Fruit fly (Drosophila melanogaster) whole organism, embryonic: ENCODE results near the gene CG17738.
A peak's percentile ranks its signal among the peaks of the same experiment; 100 is the strongest.

ENCODE experiments used
- Bdp1 ChIP-seq: fragments of 200-800 bp; sonication (Bioruptor generic); optimal IDR thresholded peaks from 3 replicates; lab custom pipeline; 2016; ENCODE audit warnings: missing biosample characterization, missing genetic modification characterization
- CG1024 ChIP-seq: fragments of 200-800 bp; sonication (Bioruptor generic); IDR thresholded peaks from 2 replicates; pipeline ENCODE4 v1.3.6; 2022; ENCODE audit warnings: missing biosample characterization, missing genetic modification characterization
- CG10543 ChIP-seq: fragments of 200-800 bp; sonication (Bioruptor generic); optimal IDR thresholded peaks from 3 replicates; lab custom pipeline; 2017; ENCODE audit warnings: missing biosample characterization, mild to moderate bottlenecking, missing genetic modification characterization, moderate library complexity
- CG11247 ChIP-seq: fragments of 200-800 bp; sonication (Bioruptor generic); IDR thresholded peaks from 2 replicates; pipeline ENCODE4 v1.3.6; 2022; ENCODE audit warnings: missing biosample characterization, missing genetic modification characterization
- CG11560 ChIP-seq: fragments of 200-800 bp; sonication (Bioruptor generic); IDR thresholded peaks from 3 replicates; pipeline ENCODE4 v1.3.6; 2022; ENCODE audit warnings: missing biosample characterization, missing genetic modification characterization
- CG11696 ChIP-seq: fragments of 200-800 bp; sonication (Bioruptor generic); IDR thresholded peaks from 2 replicates; pipeline ENCODE4 v1.3.6; 2022; ENCODE audit warnings: missing biosample characterization, missing genetic modification characterization
- CG12391 ChIP-seq: fragments of 200-800 bp; sonication (Bioruptor generic); optimal IDR thresholded peaks from 3 replicates; lab custom pipeline; 2018; ENCODE audit warnings: missing biosample characterization, mild to moderate bottlenecking, missing genetic modification characterization, moderate library complexity
- CG12942 ChIP-seq: fragments of 200-800 bp; sonication (Bioruptor generic); optimal IDR thresholded peaks from 3 replicates; lab custom pipeline; 2016; ENCODE audit warnings: missing biosample characterization, missing genetic modification characterization
- CG13296 ChIP-seq: fragments of 200-800 bp; sonication (Bioruptor generic); optimal IDR thresholded peaks from 3 replicates; lab custom pipeline; 2018; ENCODE audit warnings: missing biosample characterization, mild to moderate bottlenecking, missing genetic modification characterization
- CG13894 ChIP-seq: fragments of 200-800 bp; sonication (Bioruptor generic); optimal IDR thresholded peaks from 3 replicates; lab custom pipeline; 2018; ENCODE audit warnings: missing biosample characterization, mild to moderate bottlenecking, missing genetic modification characterization, moderate library complexity
- CG15479 ChIP-seq: fragments of 200-800 bp; sonication (Bioruptor generic); optimal IDR thresholded peaks from 3 replicates; lab custom pipeline; 2019; ENCODE audit warnings: missing biosample characterization, mild to moderate bottlenecking, missing genetic modification characterization, moderate library complexity
- CG15514 ChIP-seq: fragments of 200-800 bp; sonication (Bioruptor generic); optimal IDR thresholded peaks from 3 replicates; lab custom pipeline; 2017; ENCODE audit warnings: missing biosample characterization, missing genetic modification characterization, mild to moderate bottlenecking, moderate library complexity, missing genetic modification reagents
- CG1603 ChIP-seq: fragments of 200-800 bp; sonication (Bioruptor generic); optimal IDR thresholded peaks from 2 replicates; lab custom pipeline; 2019; ENCODE audit warnings: missing biosample characterization, mild to moderate bottlenecking, missing genetic modification characterization, moderate library complexity
- CG16813 ChIP-seq: fragments of 200-800 bp; sonication (Bioruptor generic); IDR thresholded peaks from 3 replicates; pipeline ENCODE4 v1.3.6; 2022; ENCODE audit warnings: missing biosample characterization, missing genetic modification characterization; ENCODE audit not compliant: partially characterized antibody
- CG18262 ChIP-seq: fragments of 200-800 bp; optimal IDR thresholded peaks from 3 replicates; lab custom pipeline; 2019; ENCODE audit warnings: missing biosample characterization, mild to moderate bottlenecking, missing genetic modification characterization, moderate library complexity
- CG31441 ChIP-seq: fragments of 200-800 bp; sonication (Bioruptor generic); IDR thresholded peaks from 2 replicates; pipeline ENCODE4 v1.3.6; 2022; ENCODE audit warnings: missing biosample characterization, missing genetic modification characterization
- CG4617 ChIP-seq: fragments of 200-800 bp; sonication (Bioruptor generic); optimal IDR thresholded peaks from 3 replicates; lab custom pipeline; 2016; ENCODE audit warnings: missing biosample characterization, missing genetic modification characterization, borderline replicate concordance
- CG8281 ChIP-seq: fragments of 200-800 bp; sonication (Bioruptor generic); optimal IDR thresholded peaks from 2 replicates; lab custom pipeline; 2018; ENCODE audit warnings: missing biosample characterization, mild to moderate bottlenecking, missing genetic modification characterization, moderate library complexity
- HLH4C ChIP-seq: fragments of 200-800 bp; sonication (Bioruptor generic); IDR thresholded peaks from 3 replicates; pipeline ENCODE4 v1.3.6; 2022; ENCODE audit warnings: missing biosample characterization, missing genetic modification characterization; ENCODE audit not compliant: partially characterized antibody
- Hey ChIP-seq: fragments of 200-800 bp; sonication (Bioruptor generic); optimal IDR thresholded peaks from 3 replicates; lab custom pipeline; 2018; ENCODE audit warnings: missing biosample characterization, mild to moderate bottlenecking, missing genetic modification characterization
- HmgD ChIP-seq: fragments of 200-800 bp; sonication (Bioruptor generic); optimal IDR thresholded peaks from 3 replicates; lab custom pipeline; 2016; ENCODE audit warnings: missing biosample characterization, missing genetic modification characterization
- Hmx ChIP-seq: fragments of 200-800 bp; sonication (Bioruptor generic); optimal IDR thresholded peaks from 2 replicates; lab custom pipeline; 2016; ENCODE audit warnings: missing biosample characterization, missing genetic modification characterization
- Jarid2 ChIP-seq: fragments of 200-800 bp; sonication (Bioruptor generic); optimal IDR thresholded peaks from 3 replicates; lab custom pipeline; 2017; ENCODE audit warnings: mild to moderate bottlenecking, missing biosample characterization, missing genetic modification reagents, missing genetic modification characterization
- MTF-1 ChIP-seq: fragments of 200-800 bp; sonication (Bioruptor generic); optimal IDR thresholded peaks from 2 replicates; lab custom pipeline; 2018; ENCODE audit warnings: missing biosample characterization, mild to moderate bottlenecking, missing genetic modification characterization, borderline replicate concordance
- NfI ChIP-seq: fragments of 200-800 bp; sonication (Bioruptor generic); optimal IDR thresholded peaks from 3 replicates; lab custom pipeline; 2018; ENCODE audit warnings: missing biosample characterization, mild to moderate bottlenecking, missing genetic modification characterization, moderate library complexity
- abd-A ChIP-seq: fragments of 200-800 bp; sonication (Bioruptor generic); optimal IDR thresholded peaks from 3 replicates; lab custom pipeline; 2019; ENCODE audit warnings: missing biosample characterization, mild to moderate bottlenecking, missing genetic modification characterization, moderate library complexity
- al ChIP-seq: fragments of 200-800 bp; sonication (Bioruptor generic); IDR thresholded peaks from 2 replicates; pipeline ENCODE4 v1.3.6; 2022; ENCODE audit warnings: missing biosample characterization, missing genetic modification characterization
- aop ChIP-seq: fragments of 200-800 bp; sonication (Bioruptor generic); IDR thresholded peaks from 2 replicates; pipeline ENCODE4 v1.3.6; 2022; ENCODE audit warnings: missing biosample characterization, missing genetic modification characterization
- bowl ChIP-seq: fragments of 200-800 bp; sonication (Bioruptor generic); IDR thresholded peaks from 2 replicates; pipeline ENCODE4 v1.3.6; 2022; ENCODE audit warnings: missing biosample characterization, missing genetic modification characterization
- caup ChIP-seq: fragments of 200-800 bp; sonication (Bioruptor generic); optimal IDR thresholded peaks from 3 replicates; lab custom pipeline; 2017; ENCODE audit warnings: missing biosample characterization, mild to moderate bottlenecking, missing genetic modification characterization, moderate library complexity; ENCODE audit not compliant: severe bottlenecking
- crc ChIP-seq: fragments of 200-800 bp; sonication (Bioruptor generic); optimal IDR thresholded peaks from 2 replicates; lab custom pipeline; 2016; ENCODE audit warnings: missing biosample characterization, missing genetic modification characterization
- fd3F ChIP-seq: fragments of 200-800 bp; sonication (Bioruptor generic); optimal IDR thresholded peaks from 2 replicates; lab custom pipeline; 2018; ENCODE audit warnings: missing biosample characterization, mild to moderate bottlenecking, missing genetic modification characterization, moderate library complexity
- gro ChIP-seq: fragments of 200-800 bp; sonication (Bioruptor generic); optimal IDR thresholded peaks from 2 replicates; lab custom pipeline; 2016; ENCODE audit warnings: missing biosample characterization, missing genetic modification characterization
- gsb-n ChIP-seq: fragments of 200-800 bp; sonication (Bioruptor generic); optimal IDR thresholded peaks from 3 replicates; lab custom pipeline; 2018; ENCODE audit warnings: missing biosample characterization, mild to moderate bottlenecking, missing genetic modification characterization
- hbn ChIP-seq: fragments of 200-800 bp; sonication (Bioruptor generic); IDR thresholded peaks from 2 replicates; pipeline ENCODE4 v1.3.6; 2022; ENCODE audit warnings: missing biosample characterization, missing genetic modification characterization; ENCODE audit not compliant: partially characterized antibody
- ind ChIP-seq: fragments of 200-800 bp; sonication (Bioruptor generic); optimal IDR thresholded peaks from 3 replicates; lab custom pipeline; 2016; ENCODE audit warnings: missing biosample characterization, missing genetic modification characterization
- odd ChIP-seq: fragments of 200-800 bp; sonication (Bioruptor generic); optimal IDR thresholded peaks from 2 replicates; lab custom pipeline; 2017; ENCODE audit warnings: missing biosample characterization, mild to moderate bottlenecking, missing genetic modification characterization
- org-1 ChIP-seq: fragments of 200-800 bp; sonication (Bioruptor generic); optimal IDR thresholded peaks from 2 replicates; lab custom pipeline; 2017; ENCODE audit warnings: missing biosample characterization, missing genetic modification characterization
- pho ChIP-seq: fragments of 200-800 bp; sonication (Bioruptor generic); optimal IDR thresholded peaks from 2 replicates; lab custom pipeline; 2016; ENCODE audit warnings: missing biosample characterization, missing genetic modification characterization
- pum ChIP-seq: fragments of 200-800 bp; sonication (Bioruptor generic); optimal IDR thresholded peaks from 2 replicates; lab custom pipeline; 2016; ENCODE audit warnings: missing biosample characterization, missing genetic modification characterization
- run ChIP-seq: fragments of 200-800 bp; sonication (Bioruptor generic); optimal IDR thresholded peaks from 3 replicates; lab custom pipeline; 2018; ENCODE audit warnings: missing biosample characterization, mild to moderate bottlenecking, missing genetic modification characterization
- sens-2 ChIP-seq: fragments of 200-800 bp; sonication (Bioruptor generic); IDR thresholded peaks from 2 replicates; pipeline ENCODE4 v1.3.6; 2022; ENCODE audit warnings: missing biosample characterization, missing genetic modification characterization
- sima ChIP-seq: fragments of 200-800 bp; sonication (Bioruptor generic); optimal IDR thresholded peaks from 2 replicates; lab custom pipeline; 2016; ENCODE audit warnings: missing biosample characterization, missing genetic modification characterization
- sna ChIP-seq: fragments of 200-800 bp; sonication (Bioruptor generic); IDR thresholded peaks from 2 replicates; pipeline ENCODE4 v1.3.6; 2022; ENCODE audit warnings: missing biosample characterization, missing genetic modification characterization; ENCODE audit not compliant: partially characterized antibody
- sr ChIP-seq: fragments of 200-800 bp; sonication (Bioruptor generic); IDR thresholded peaks from 3 replicates; pipeline ENCODE4 v1.3.6; 2022; ENCODE audit warnings: missing biosample characterization, missing genetic modification characterization
- tll ChIP-seq, 2 experiments: fragments of 200-800 bp in 1 of 2; fragments of >200 bp in 1 of 2; sonication (Bioruptor generic) in 1 of 2; optimal IDR thresholded peaks; 2 replicates each; lab custom pipeline; 2017 to 2019; ENCODE audit warnings: missing biosample characterization in 2 of 2, missing genetic modification characterization in 2 of 2, mild to moderate bottlenecking in 1 of 2, moderate library complexity in 1 of 2
- wdn ChIP-seq: fragments of 200-800 bp; sonication (Bioruptor generic); IDR thresholded peaks from 2 replicates; pipeline ENCODE4 v1.3.6; 2022; ENCODE audit warnings: missing biosample characterization, missing genetic modification characterization
- zfh2 ChIP-seq: fragments of 200-800 bp; sonication (Bioruptor generic); optimal IDR thresholded peaks from 2 replicates; lab custom pipeline; 2016; ENCODE audit warnings: missing biosample characterization, missing genetic modification characterization

CG17738 gene

dm6 chr3R:12221366-12221916 is 49.2 kb upstream of the CG17738 start, which contains the start of gene CG4860 (continued):
- peak; percentile 59 for TF ChIP-seq HmgD (GFP tag; lab: Kevin White, UChicago)
- peak; percentile 53; the same call in 1 of the 3 replicates for TF ChIP-seq sr (GFP tag; lab: Robert Waterston, UW)
- peak; percentile 80 for TF ChIP-seq CG12942 (GFP tag; lab: Kevin White, UChicago)
- TF ChIP-seq CG11247 = peak; percentile 88
- TF ChIP-seq Jarid2 = peak; percentile 38
- TF ChIP-seq pho (GFP tag; lab: Kevin White, UChicago) = peak; percentile 85
- peak; percentile 84 for TF ChIP-seq caup (GFP tag; lab: Kevin White, UChicago)
- peak; percentile 65 for TF ChIP-seq CG8281 (tag; lab: Kevin White, UChicago)
- peak; percentile 84 for TF ChIP-seq CG13296 (GFP tag; lab: Kevin White, UChicago)
- TF ChIP-seq sens-2 (GFP tag; lab: Robert Waterston, UW) = peak; percentile 62; the same call in 1 of the 2 replicates
- peak; percentile 89 for TF ChIP-seq al
- TF ChIP-seq CG15479 = no peak
- TF ChIP-seq CG31441 = peak; percentile 91
- TF ChIP-seq sna (GFP tag; lab: Robert Waterston, UW) = no peak
- TF ChIP-seq abd-A = no peak
- TF ChIP-seq CG16813 (GFP tag; lab: Robert Waterston, UW) = no peak
- no peak for TF ChIP-seq MTF-1 (GFP tag; lab: Kevin White, UChicago)
- peak; percentile 80 for TF ChIP-seq org-1 (GFP tag; lab: Kevin White, UChicago)
- peak; percentile 82 for TF ChIP-seq CG10543 (GFP tag; lab: Kevin White, UChicago)
- no peak for TF ChIP-seq Hey
- peak; percentile 80 for TF ChIP-seq Hmx
- TF ChIP-seq gsb-n (tag; lab: Kevin White, UChicago) = peak; percentile 81
- TF ChIP-seq wdn (GFP tag; lab: Robert Waterston, UW) = peak; percentile 46; the same call in 1 of the 2 replicates
- TF ChIP-seq CG11560 (tag; lab: Robert Waterston, UW) = peak; percentile 66; the same call in 2 of the 3 replicates
- TF ChIP-seq hbn (GFP tag; lab: Robert Waterston, UW) = no peak
- TF ChIP-seq ind (GFP tag; lab: Kevin White, UChicago) = peak; percentile 87
- peak; percentile 85 for TF ChIP-seq fd3F (GFP tag; lab: Kevin White, UChicago)
- TF ChIP-seq odd (GFP tag; lab: Kevin White, UChicago) = peak; percentile 81
- TF ChIP-seq CG18262 (tag; lab: Kevin White, UChicago) = no peak
- peak; percentile 24; the same call in 1 of the 2 replicates for TF ChIP-seq bowl
- TF ChIP-seq CG1024 (GFP tag; lab: Robert Waterston, UW) = peak; percentile 40; the same call in 1 of the 2 replicates
- peak; percentile 59 for TF ChIP-seq CG1603 (tag; lab: Kevin White, UChicago)
- peak; percentile 72 for TF ChIP-seq run (tag; lab: Kevin White, UChicago)
- peak; percentile 77 for TF ChIP-seq CG13894
- peak; percentile 89 for TF ChIP-seq CG12391 (tag; lab: Kevin White, UChicago)
- no peak for TF ChIP-seq gro (GFP tag; lab: Kevin White, UChicago)
- TF ChIP-seq Bdp1 = peak; percentile 65
- TF ChIP-seq CG15514 (GFP tag; lab: Kevin White, UChicago) = peak; percentile 71
- 0 out of 3 replicates have a peak, but pooled peaks have one; percentile 6 for TF ChIP-seq HLH4C
- TF ChIP-seq CG4617 (GFP tag; lab: Kevin White, UChicago) = peak; percentile 53
- TF ChIP-seq NfI (GFP tag; lab: Kevin White, UChicago) = peak; percentile 89
- no peak for TF ChIP-seq tll (GFP tag; optimal IDR thresholded peaks at IDR 0.05; lab: Kevin White, UChicago)
- TF ChIP-seq sima (GFP tag; lab: Kevin White, UChicago) = peak; percentile 1
- peak; percentile 36; the same call in 1 of the 2 replicates for TF ChIP-seq CG11696 (GFP tag; lab: Robert Waterston, UW)
- TF ChIP-seq pum (GFP tag; lab: Kevin White, UChicago) = peak; percentile 84
- TF ChIP-seq zfh2 = peak; percentile 93
- TF ChIP-seq crc (GFP tag; lab: Kevin White, UChicago) = peak; percentile 75
- TF ChIP-seq aop (GFP tag; lab: Robert Waterston, UW) = 0 out of 2 replicates have a peak, but pooled peaks have one; percentile 56
